Worm (Caenorhabditis elegans) whole organism, young adult: ENCODE results near the gene B0303.16.

Source experiments
- F39B2.1 ChIP-seq: fragments of 200-800 bp; sonication (Bioruptor generic); IDR thresholded peaks from 2 replicates; pipeline ENCODE4 v1.3.6; 2022; ENCODE audit warnings: missing genetic modification reagents, missing genetic modification characterization, missing compliant biosample characterization
- ama-1 ChIP-seq, 3 experiments: fragments of 150-350 bp in 1 of 3; sonication (generic microtip) in 2 of 3; optimal IDR thresholded peaks; 2 replicates each; lab custom pipeline; 2014 to 2018; ENCODE audit warnings: missing biosample characterization in 2 of 3, missing genetic modification characterization in 2 of 3, missing genetic modification reagents in 2 of 3
- ceh-27 ChIP-seq: fragments of 200-800 bp; sonication (Bioruptor generic); optimal IDR thresholded peaks from 2 replicates; lab custom pipeline; 2018; ENCODE audit warnings: mild to moderate bottlenecking, missing genetic modification characterization, moderate library complexity, missing compliant biosample characterization
- hsf-1 ChIP-seq: fragments of 200-800 bp; sonication (Bioruptor generic); IDR thresholded peaks from 2 replicates; pipeline ENCODE4 v1.3.6; 2022; ENCODE audit warnings: missing genetic modification reagents, missing genetic modification characterization, missing compliant biosample characterization
- madf-6 ChIP-seq: fragments of 200-800 bp; sonication (Bioruptor generic); IDR thresholded peaks from 2 replicates; pipeline ENCODE4 v1.3.6; 2022; ENCODE audit warnings: missing genetic modification reagents, missing genetic modification characterization, missing compliant biosample characterization
- nhr-120 ChIP-seq: fragments of 200-800 bp; sonication (Bioruptor generic); IDR thresholded peaks from 2 replicates; pipeline ENCODE4 v1.3.6; 2022; ENCODE audit warnings: missing genetic modification characterization, missing compliant biosample characterization
- nhr-90 ChIP-seq: sonication (generic microtip); optimal IDR thresholded peaks from 2 replicates; lab custom pipeline; 2016; ENCODE audit warnings: missing genotype, mild to moderate bottlenecking, missing genetic modification characterization, missing compliant biosample characterization
- sdz-38 ChIP-seq: sonication (generic microtip); optimal IDR thresholded peaks from 2 replicates; lab custom pipeline; 2016; ENCODE audit warnings: missing genotype, missing genetic modification characterization, missing compliant biosample characterization
- tbp1 ChIP-seq: fragments of 200-800 bp; sonication (Bioruptor generic); optimal IDR thresholded peaks from 2 replicates; lab custom pipeline; 2018; ENCODE audit warnings: mild to moderate bottlenecking, missing genetic modification characterization, missing compliant biosample characterization

- TF ChIP-seq nhr-90 (tag; lab: Kevin White, UChicago) (no peak), madf-6 (GFP tag; lab: Robert Waterston, UW) (no peak), sdz-38 (tag; lab: Kevin White, UChicago) (no peak), F39B2.1 (GFP tag; lab: Robert Waterston, UW) (no peak), nhr-120 (GFP tag; lab: Robert Waterston, UW) (no peak), ceh-27 (GFP tag; lab: Kevin White, UChicago) (no peak), tbp1 (GFP tag; lab: Kevin White, UChicago) (no peak), ama-1 (optimal IDR thresholded peaks at IDR 0.05; lab: Kevin White, UChicago) (no peak), ama-1 (GFP tag; optimal IDR thresholded peaks at IDR 0.05; lab: Kevin White, UChicago) (no peak), hsf-1 (GFP tag; lab: Robert Waterston, UW) (no peak)
Measured at ce11 chrIII:8744765-8745164, 39.9 kb downstream of the B0303.16 start.
